Worm (Caenorhabditis elegans) whole organism, early embryonic: ENCODE results near the gene ZK512.1.

Experiments
- B0310.2 ChIP-seq: sonication (generic microtip); optimal IDR thresholded peaks from 2 replicates; lab custom pipeline; 2016; ENCODE audit warnings: mild to moderate bottlenecking, missing genetic modification characterization, missing compliant biosample characterization
- aly-1 ChIP-seq: sonication (generic microtip); optimal IDR thresholded peaks from 2 replicates; lab custom pipeline; 2016; ENCODE audit warnings: missing genetic modification characterization, missing compliant biosample characterization
- ama-1 ChIP-seq: fragments of 150-350 bp; optimal IDR thresholded peaks from 2 replicates; lab custom pipeline; 2014
- ceh-13 ChIP-seq: fragments of 200-800 bp; sonication (Bioruptor generic); optimal IDR thresholded peaks from 2 replicates; lab custom pipeline; 2018; ENCODE audit warnings: mild to moderate bottlenecking, missing genetic modification characterization, missing compliant biosample characterization
- ceh-36 ChIP-seq: sonication (generic microtip); optimal IDR thresholded peaks from 2 replicates; lab custom pipeline; 2016; ENCODE audit warnings: missing genetic modification characterization, inconsistent platforms, missing compliant biosample characterization
- ets-7 ChIP-seq: sonication (generic microtip); optimal IDR thresholded peaks from 2 replicates; lab custom pipeline; 2016; ENCODE audit warnings: missing genotype, missing genetic modification characterization, missing compliant biosample characterization
- flt-1 ChIP-seq: fragments of 200-800 bp; sonication (Bioruptor generic); IDR thresholded peaks from 2 replicates; pipeline ENCODE4 v1.3.6; 2022; ENCODE audit warnings: missing genetic modification characterization, missing compliant biosample characterization
- hmbx-1 ChIP-seq: sonication (generic microtip); optimal IDR thresholded peaks from 2 replicates; lab custom pipeline; 2016; ENCODE audit warnings: mild to moderate bottlenecking, missing genetic modification characterization, missing compliant biosample characterization
- scrt-1 ChIP-seq: fragments of 200-800 bp; sonication (Bioruptor generic); IDR thresholded peaks from 2 replicates; pipeline ENCODE4 v1.3.6; 2022; ENCODE audit warnings: missing genetic modification characterization, missing compliant biosample characterization

DNA sequence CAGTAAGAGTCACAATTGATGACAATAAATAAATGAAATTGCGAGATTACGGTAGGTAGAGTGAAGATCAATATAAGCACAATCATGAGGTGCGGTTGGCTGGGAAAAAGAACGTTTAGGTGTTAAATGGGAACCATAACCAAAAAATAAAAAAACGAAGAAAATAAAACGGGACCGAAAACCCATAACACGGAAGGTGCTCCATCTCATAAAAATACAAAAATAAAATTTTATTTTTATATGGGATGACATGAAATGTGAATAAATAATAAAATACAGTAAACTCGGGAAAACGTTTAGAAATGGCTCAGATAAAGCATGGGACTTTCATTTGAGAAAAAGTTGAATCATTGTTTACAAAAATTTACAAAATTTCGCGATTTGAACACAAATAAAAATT, 39.2 kb upstream of the ZK512.1 start, which contains the start of gene F02A9.7:
- TF ChIP-seq ama-1 (lab: Kevin White, UChicago), result no peak
- no peak for TF ChIP-seq B0310.2 (tag; lab: Kevin White, UChicago)
- no peak for TF ChIP-seq aly-1 (tag; lab: Kevin White, UChicago)
- no peak for TF ChIP-seq hmbx-1 (tag; lab: Kevin White, UChicago)
- no peak for TF ChIP-seq ets-7 (tag; lab: Kevin White, UChicago)
- no peak for TF ChIP-seq ceh-36 (tag; lab: Kevin White, UChicago)
- no peak for TF ChIP-seq flt-1
- no peak for TF ChIP-seq scrt-1
- TF ChIP-seq ceh-13 (GFP tag; lab: Kevin White, UChicago), result no peak
